Fruit fly (Drosophila melanogaster) Kc167 (cell line): Measurements from ENCODE around the gene Grx1.

Source experiments
- Myc ChIP-seq: fragments of >200 bp; optimal IDR thresholded peaks from 2 replicates; lab custom pipeline; 2017; ENCODE audit warnings: missing external identifiers
- h ChIP-seq: fragments of >200 bp; optimal IDR thresholded peaks from 3 replicates; lab custom pipeline; 2018; ENCODE audit warnings: missing external identifiers
- insv ChIP-seq: fragments of >200 bp; optimal IDR thresholded peaks from 3 replicates; lab custom pipeline; 2018; ENCODE audit warnings: missing external identifiers
- psq ChIP-seq: fragments of >200 bp; optimal IDR thresholded peaks from 2 replicates; lab custom pipeline; 2017; ENCODE audit warnings: missing external identifiers
- ttk ChIP-seq: sonication (Bioruptor generic); optimal IDR thresholded peaks from 2 replicates; lab custom pipeline; 2017; ENCODE audit warnings: missing external identifiers

- no peak for TF ChIP-seq h (lab: Kevin White, UChicago)
- TF ChIP-seq ttk (lab: Kevin White, UChicago): no peak
- no peak for TF ChIP-seq psq
- TF ChIP-seq insv (lab: Kevin White, UChicago): no peak
- no peak for TF ChIP-seq Myc
Measured at dm6 chr3L:18870027-18870426, 997 bp downstream of the Grx1 start, which contains the start of gene Blos3.
